Worm (Caenorhabditis elegans) whole organism, L4 larva: ENCODE data around the gene cdc-73.

ENCODE experiments used
- T20F7.1 ChIP-seq: fragments of 200-800 bp; sonication (Bioruptor generic); optimal IDR thresholded peaks from 2 replicates; lab custom pipeline; 2018; ENCODE audit warnings: mild to moderate bottlenecking, missing genetic modification characterization, missing compliant biosample characterization
- Y48G9A.11 ChIP-seq: fragments of 200-800 bp; sonication (Bioruptor generic); IDR thresholded peaks from 2 replicates; pipeline ENCODE4 v1.3.6; 2022; ENCODE audit warnings: missing genetic modification reagents, missing genetic modification characterization, missing compliant biosample characterization
- Y75B8A.6 ChIP-seq: fragments of 200-800 bp; sonication (Bioruptor generic); IDR thresholded peaks from 2 replicates; pipeline ENCODE4 v1.3.6; 2022; ENCODE audit warnings: missing genetic modification reagents, missing genetic modification characterization, missing compliant biosample characterization
- ZK337.2 ChIP-seq: fragments of 200-800 bp; sonication (Bioruptor generic); IDR thresholded peaks from 2 replicates; pipeline ENCODE4 v1.3.6; 2022; ENCODE audit warnings: missing genetic modification reagents, missing genetic modification characterization, missing compliant biosample characterization
- aha-1 ChIP-seq: fragments of 150-350 bp; peaks from one replicate; lab custom pipeline; 2014; ENCODE audit warnings: missing biosample characterization, missing genetic modification characterization
- aly-2 ChIP-seq: sonication (generic microtip); optimal IDR thresholded peaks from 2 replicates; lab custom pipeline; 2018; ENCODE audit warnings: missing biosample characterization, missing genetic modification characterization
- cey-2 ChIP-seq: sonication (generic microtip); optimal IDR thresholded peaks from 3 replicates; lab custom pipeline; 2017; ENCODE audit warnings: missing genetic modification characterization, mild to moderate bottlenecking, missing compliant biosample characterization, antibody characterized with exemption, borderline replicate concordance; ENCODE audit not compliant: insufficient read depth
- daf-16 ChIP-seq, 3 experiments: sonication (generic microtip); optimal IDR thresholded peaks; 2 replicates each; lab custom pipeline; 2016 to 2017; ENCODE audit warnings: missing genetic modification characterization in 3 of 3, missing genetic modification reagents in 3 of 3, mild to moderate bottlenecking in 2 of 3, missing compliant biosample characterization in 2 of 3, missing biosample characterization in 1 of 3, moderate library complexity in 1 of 3
- daf-8 ChIP-seq: fragments of 200-800 bp; sonication (Bioruptor generic); IDR thresholded peaks from 2 replicates; pipeline ENCODE4 v1.3.6; 2022; ENCODE audit warnings: missing genetic modification characterization, missing compliant biosample characterization
- dmd-6 ChIP-seq: fragments of 200-800 bp; sonication (Bioruptor generic); IDR thresholded peaks from 2 replicates; pipeline ENCODE4 v1.3.6; 2022; ENCODE audit warnings: missing genetic modification reagents, missing genetic modification characterization, missing compliant biosample characterization
- dpl-1 ChIP-seq: fragments of 150-350 bp; optimal IDR thresholded peaks from 2 replicates; lab custom pipeline; 2014; ENCODE audit warnings: missing biosample characterization, missing genetic modification reagents, missing genetic modification characterization
- dve-1 ChIP-seq: sonication (generic microtip); optimal IDR thresholded peaks from 2 replicates; lab custom pipeline; 2017; ENCODE audit warnings: antibody characterized with exemption, mild to moderate bottlenecking, missing genetic modification characterization, missing compliant biosample characterization; ENCODE audit not compliant: insufficient read depth
- egl-27 ChIP-seq: sonication (generic microtip); optimal IDR thresholded peaks from 3 replicates; lab custom pipeline; 2017; ENCODE audit warnings: missing biosample characterization, missing genetic modification reagents, missing genetic modification characterization
- fos-1 ChIP-seq: fragments of 150-350 bp; optimal IDR thresholded peaks from 2 replicates; lab custom pipeline; 2014; ENCODE audit warnings: missing biosample characterization, missing genetic modification characterization
- gei-8 ChIP-seq: fragments of 200-800 bp; sonication (Bioruptor generic); optimal IDR thresholded peaks from 2 replicates; lab custom pipeline; 2018; ENCODE audit warnings: mild to moderate bottlenecking, missing genetic modification characterization, missing compliant biosample characterization
- hif-1 ChIP-seq, 2 experiments: sonication (generic microtip); optimal IDR thresholded peaks; 2 replicates each; lab custom pipeline; 2016 to 2017; ENCODE audit warnings: missing compliant biosample characterization in 2 of 2, missing genetic modification characterization in 2 of 2, missing genetic modification reagents in 2 of 2, missing genotype in 2 of 2, mild to moderate bottlenecking in 1 of 2
- hlh-11 ChIP-seq: fragments of 200-800 bp; sonication (Bioruptor generic); optimal IDR thresholded peaks from 2 replicates; lab custom pipeline; 2018; ENCODE audit warnings: mild to moderate bottlenecking, missing genetic modification characterization, missing compliant biosample characterization
- hmg-1.1 ChIP-seq: fragments of 200-800 bp; sonication (Bioruptor generic); IDR thresholded peaks from 2 replicates; pipeline ENCODE4 v1.3.6; 2022; ENCODE audit warnings: missing genetic modification reagents, missing genetic modification characterization, missing compliant biosample characterization
- jun-1 ChIP-seq: fragments of 150-350 bp; optimal IDR thresholded peaks from 2 replicates; lab custom pipeline; 2014; ENCODE audit warnings: missing biosample characterization, missing genetic modification reagents, missing genetic modification characterization
- lin-39 ChIP-seq: fragments of 150-350 bp; optimal IDR thresholded peaks from 2 replicates; lab custom pipeline; 2014; ENCODE audit warnings: missing biosample characterization, missing genetic modification reagents, missing genetic modification characterization
- lsy-2 ChIP-seq, 2 experiments: fragments of 150-350 bp in 1 of 2; sonication (generic microtip) in 1 of 2; optimal IDR thresholded peaks; 2 replicates each; lab custom pipeline; 2014 to 2017; ENCODE audit warnings: missing biosample characterization in 2 of 2, missing genetic modification characterization in 2 of 2
- madf-5 ChIP-seq, 2 experiments: fragments of 200-800 bp; sonication (Bioruptor generic); IDR thresholded peaks; 2 replicates each; pipeline ENCODE4 v1.3.6; 2022; ENCODE audit warnings: missing compliant biosample characterization in 2 of 2, missing genetic modification characterization in 2 of 2
- mdl-1 ChIP-seq, 2 experiments: fragments of 150-350 bp in 1 of 2; sonication (generic microtip) in 1 of 2; optimal IDR thresholded peaks; 2 replicates each; lab custom pipeline; 2014 to 2017; ENCODE audit warnings: missing biosample characterization in 2 of 2, missing genetic modification characterization in 2 of 2
- mes-2 ChIP-seq: sonication (generic microtip); optimal IDR thresholded peaks from 2 replicates; lab custom pipeline; 2016; ENCODE audit warnings: missing genotype, mild to moderate bottlenecking, missing genetic modification characterization, missing compliant biosample characterization; ENCODE audit not compliant: poor library complexity, severe bottlenecking
- nhr-28 ChIP-seq: fragments of 150-350 bp; optimal IDR thresholded peaks from 2 replicates; lab custom pipeline; 2014; ENCODE audit warnings: missing biosample characterization, missing genetic modification characterization
- nhr-41 ChIP-seq: fragments of 200-800 bp; sonication (Bioruptor generic); IDR thresholded peaks from 2 replicates; pipeline ENCODE4 v1.3.6; 2022; ENCODE audit warnings: missing genetic modification reagents, missing genetic modification characterization, missing compliant biosample characterization
- nhr-42 ChIP-seq: fragments of 200-800 bp; sonication (Bioruptor generic); IDR thresholded peaks from 2 replicates; pipeline ENCODE4 v1.3.6; 2022; ENCODE audit warnings: missing genetic modification characterization, missing compliant biosample characterization
- nhr-76 ChIP-seq: fragments of 150-350 bp; optimal IDR thresholded peaks from 2 replicates; lab custom pipeline; 2014; ENCODE audit warnings: missing biosample characterization, missing genetic modification characterization
- pha-4 ChIP-seq, 2 experiments: fragments of 150-350 bp in 1 of 2; fragments of 200-800 bp in 1 of 2; sonication (Bioruptor generic) in 1 of 2; IDR thresholded peaks in 1 of 2; optimal IDR thresholded peaks in 1 of 2; 2 replicates each; pipeline versions ENCODE4 v1.3.6 to Lab custom; 2014 to 2022; ENCODE audit warnings: missing genetic modification characterization in 2 of 2, missing genetic modification reagents in 2 of 2, missing biosample characterization in 1 of 2, missing compliant biosample characterization in 1 of 2
- pqm-1 ChIP-seq: sonication (generic microtip); optimal IDR thresholded peaks from 2 replicates; lab custom pipeline; 2017; ENCODE audit warnings: missing biosample characterization, missing genetic modification characterization
- saeg-2 ChIP-seq: fragments of 200-800 bp; sonication (Bioruptor generic); IDR thresholded peaks from 2 replicates; pipeline ENCODE4 v1.3.6; 2022; ENCODE audit warnings: missing genetic modification reagents, missing genetic modification characterization, missing compliant biosample characterization
- set-16 ChIP-seq: fragments of 200-800 bp; sonication (Bioruptor generic); IDR thresholded peaks from 2 replicates; pipeline ENCODE4 v1.3.6; 2022; ENCODE audit warnings: missing genetic modification reagents, missing genetic modification characterization, missing compliant biosample characterization
- snpc-1.2 ChIP-seq: fragments of 200-800 bp; sonication (Bioruptor generic); IDR thresholded peaks from 2 replicates; pipeline ENCODE4 v1.3.6; 2022; ENCODE audit warnings: missing genetic modification reagents, missing genetic modification characterization, missing compliant biosample characterization
- spr-3 ChIP-seq: fragments of 200-800 bp; sonication (Bioruptor generic); optimal IDR thresholded peaks from 2 replicates; lab custom pipeline; 2018; ENCODE audit warnings: mild to moderate bottlenecking, missing genetic modification characterization, missing compliant biosample characterization
- unc-62 ChIP-seq, 3 experiments: fragments of 150-350 bp in 1 of 3; sonication (generic microtip); optimal IDR thresholded peaks in 2 of 3; peaks in 1 of 3; 1 replicate in 1 of 3; 2 replicates in 2 of 3; lab custom pipeline; 2014 to 2017; ENCODE audit warnings: missing biosample characterization in 3 of 3, missing genetic modification characterization in 3 of 3, missing genetic modification reagents in 3 of 3, missing genotype in 1 of 3
- zip-2 ChIP-seq: fragments of 150-350 bp; optimal IDR thresholded peaks from 2 replicates; lab custom pipeline; 2014; ENCODE audit warnings: missing biosample characterization, missing genetic modification characterization
- ztf-7 ChIP-seq: fragments of 150-350 bp; optimal IDR thresholded peaks from 2 replicates; lab custom pipeline; 2014; ENCODE audit warnings: missing biosample characterization, missing genetic modification characterization

The cdc-73 gene

DNA sequence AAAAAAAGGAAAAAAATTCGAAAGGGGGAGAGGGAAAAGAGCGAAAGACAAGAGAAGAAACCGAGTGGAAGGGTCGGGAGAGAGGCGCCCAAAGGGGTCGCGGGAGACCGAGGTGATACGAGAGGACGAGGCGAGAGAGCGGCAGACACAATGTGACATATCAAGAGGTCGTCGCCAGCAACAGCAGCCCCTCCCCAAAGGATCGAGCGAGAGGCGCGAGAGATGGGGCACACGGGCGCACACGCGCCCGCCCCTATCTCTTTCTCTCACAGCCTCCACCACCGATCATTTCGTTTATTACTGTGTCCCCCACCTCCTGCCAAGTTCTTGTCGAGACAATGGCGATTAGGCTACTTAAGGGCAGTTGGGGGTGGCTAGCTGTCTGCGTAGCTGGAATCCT lies 14.2 kb upstream of the cdc-73 start (continued):
- TF ChIP-seq nhr-42 (GFP tag; lab: Robert Waterston, UW) (0 out of 2 replicates have a peak, but pooled peaks have one; percentile 34), aly-2 (tag; lab: Kevin White, UChicago) (no peak), lin-39 (tag; lab: Kevin White, UChicago) (no peak), ztf-7 (tag; lab: Kevin White, UChicago) (no peak), nhr-28 (tag; lab: Kevin White, UChicago) (peak; percentile 92), nhr-76 (tag; lab: Kevin White, UChicago) (no peak)

DNA sequence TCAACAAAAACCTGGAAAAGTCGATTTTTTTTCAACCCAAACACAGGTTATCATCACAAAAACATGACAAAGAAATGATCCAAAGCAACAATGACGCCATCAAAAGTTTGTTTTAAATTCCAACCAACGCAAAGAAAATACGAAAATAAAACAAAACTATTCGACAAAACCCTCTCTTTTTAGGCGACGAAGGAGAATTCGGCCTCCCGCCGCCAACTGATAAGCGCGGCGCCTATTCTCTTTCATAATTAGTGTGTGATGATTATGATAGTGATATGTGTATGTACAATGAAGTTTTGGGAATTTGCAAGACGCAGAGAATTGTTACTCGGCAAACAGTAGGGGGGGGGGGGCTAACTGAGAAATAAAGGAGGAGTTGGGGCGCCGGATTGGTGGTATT lies 13.1 kb upstream of the cdc-73 start:
- TF ChIP-seq spr-3 (GFP tag; lab: Kevin White, UChicago) (no peak), hif-1 (tag; optimal IDR thresholded peaks at IDR 0.05; lab: Kevin White, UChicago) (peak in 1 of 2 experiments; percentile 36), nhr-41 (GFP tag; lab: Robert Waterston, UW) (no peak), pqm-1 (tag; lab: Kevin White, UChicago) (peak; percentile 72), daf-8 (GFP tag; lab: Robert Waterston, UW) (no peak), nhr-28 (tag; lab: Kevin White, UChicago) (peak; percentile 59), daf-16 (GFP tag; optimal IDR thresholded peaks at IDR 0.05; lab: Kevin White, UChicago) (no peak), daf-16 (tag; optimal IDR thresholded peaks at IDR 0.05; lab: Kevin White, UChicago) (peak; percentile 81), hlh-11 (tag; lab: Kevin White, UChicago) (peak; percentile 65), dmd-6 (GFP tag; lab: Robert Waterston, UW) (peak; percentile 26; the same call in 1 of the 2 replicates), mes-2 (tag; lab: Kevin White, UChicago) (peak; percentile 29), dve-1 (tag; lab: Kevin White, UChicago) (peak; percentile 57)

DNA sequence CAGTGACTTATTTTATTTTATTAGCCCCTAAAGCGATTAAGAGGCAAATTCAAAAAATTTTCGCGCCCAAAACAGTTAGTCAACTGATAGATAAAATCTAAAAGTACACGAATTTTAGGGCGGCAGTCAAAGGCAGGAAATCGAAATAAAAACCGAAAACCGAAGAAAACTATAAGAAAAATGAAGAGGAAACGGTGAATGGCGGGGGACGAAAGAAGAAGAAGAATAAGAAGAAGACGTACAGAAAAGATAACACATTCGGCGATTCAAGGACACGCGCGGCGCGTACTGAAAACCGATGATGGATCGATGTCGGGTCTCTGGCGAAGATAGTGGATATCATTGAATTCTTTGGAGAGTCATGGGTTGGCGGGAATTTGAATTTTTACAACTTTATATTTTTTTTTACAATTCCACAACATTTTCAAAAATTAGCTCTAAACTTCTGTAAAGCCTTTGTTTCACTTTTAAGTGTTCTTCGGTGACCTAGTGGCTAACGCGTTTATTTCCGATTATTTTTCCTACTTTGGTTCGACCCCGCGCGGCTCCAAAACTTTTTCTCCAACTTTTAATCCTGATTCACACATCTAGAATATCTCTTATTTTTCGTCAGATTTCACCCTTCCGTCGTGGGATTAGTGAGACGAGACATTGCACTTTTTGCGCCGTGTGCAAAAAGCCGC lies 11.3 kb upstream of the cdc-73 start:
- TF ChIP-seq unc-62 (GFP tag; optimal IDR thresholded peaks at IDR 0.05 in 1 of 2; lab: Kevin White, UChicago) (peak in 1 of 2 experiments; percentile 94), unc-62 (tag; optimal IDR thresholded peaks at IDR 0.05; lab: Kevin White, UChicago) (no peak), mdl-1 (tag; optimal IDR thresholded peaks at IDR 0.05; lab: Kevin White, UChicago) (peak in 1 of 2 experiments; percentile 38), fos-1 (tag; lab: Kevin White, UChicago) (no peak), egl-27 (tag; lab: Kevin White, UChicago) (no peak), madf-5 (GFP tag; IDR thresholded peaks at IDR 0.05; lab: Robert Waterston, UW) (no peak), gei-8 (GFP tag; lab: Kevin White, UChicago) (no peak), hlh-11 (tag; lab: Kevin White, UChicago) (peak; percentile 29), lin-39 (tag; lab: Kevin White, UChicago) (no peak), lsy-2 (tag; optimal IDR thresholded peaks at IDR 0.05; lab: Kevin White, UChicago) (peak in 1 of 2 experiments; percentile 9), dpl-1 (GFP tag; lab: Kevin White, UChicago) (peak; percentile 66), set-16 (GFP tag; lab: Robert Waterston, UW) (no peak), mes-2 (tag; lab: Kevin White, UChicago) (no peak), aha-1 (tag; lab: Kevin White, UChicago) (peak; percentile 90), nhr-28 (tag; lab: Kevin White, UChicago) (peak; percentile 60)
- TF ChIP-seq, all 104 proteins: peak for 7

DNA sequence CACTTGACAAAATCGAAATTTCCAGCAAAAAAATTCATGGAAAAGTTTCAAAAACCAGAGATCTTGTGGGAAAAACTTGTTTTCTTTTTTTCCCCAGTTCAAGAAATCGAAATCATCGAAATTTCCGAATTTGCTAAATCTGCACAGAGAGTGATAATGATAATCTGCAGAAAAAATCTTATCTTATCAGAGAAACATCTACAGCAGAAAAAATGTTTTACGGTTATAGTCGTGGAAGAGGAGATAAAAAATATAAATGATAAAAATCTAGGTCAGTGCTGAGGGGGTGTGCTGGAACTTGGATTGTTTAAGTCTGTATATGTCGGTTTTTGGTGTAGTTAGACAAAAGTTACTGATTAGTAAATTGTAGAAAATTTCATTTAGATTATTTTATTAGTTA lies 10.0 kb upstream of the cdc-73 start:
- TF ChIP-seq dmd-6 (GFP tag; lab: Robert Waterston, UW): peak; percentile 9; the same call in 1 of the 2 replicates
- TF ChIP-seq daf-16 (GFP tag; optimal IDR thresholded peaks at IDR 0.05; lab: Kevin White, UChicago): no peak
- peak; percentile 32 for TF ChIP-seq daf-16 (tag; optimal IDR thresholded peaks at IDR 0.05; lab: Kevin White, UChicago)
- TF ChIP-seq zip-2 (tag; lab: Kevin White, UChicago): no peak
- TF ChIP-seq nhr-28 (tag; lab: Kevin White, UChicago): peak; percentile 19

DNA sequence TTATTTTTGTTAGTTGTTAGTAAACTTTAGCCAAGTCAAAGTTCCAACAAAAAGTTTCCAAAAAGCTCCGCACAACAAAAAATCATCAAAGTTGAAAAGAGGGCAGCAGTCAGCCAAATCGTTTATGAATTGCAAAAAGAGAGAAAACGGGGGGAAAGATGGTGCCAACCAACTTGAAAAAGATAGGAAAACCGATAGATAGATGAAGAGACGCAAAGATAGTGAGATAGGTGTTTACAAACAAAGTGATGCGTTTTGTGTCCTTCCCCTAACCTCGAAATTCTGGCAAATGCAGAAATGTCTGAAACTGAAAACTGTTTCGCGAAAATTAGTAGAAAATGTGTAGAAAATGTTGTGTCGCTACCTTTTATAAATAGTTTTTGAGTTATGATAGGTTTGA lies 8.9 kb upstream of the cdc-73 start:
- TF ChIP-seq pqm-1 (tag; lab: Kevin White, UChicago) (no peak), nhr-28 (tag; lab: Kevin White, UChicago) (peak; percentile 15), snpc-1.2 (GFP tag; lab: Robert Waterston, UW) (no peak), zip-2 (tag; lab: Kevin White, UChicago) (no peak), Y48G9A.11 (GFP tag; lab: Robert Waterston, UW) (no peak), pha-4 (GFP tag; IDR thresholded peaks at IDR 0.05; lab: Robert Waterston, UW) (no peak), pha-4 (tag; optimal IDR thresholded peaks at IDR 0.05; lab: Kevin White, UChicago) (no peak), nhr-41 (GFP tag; lab: Robert Waterston, UW) (no peak), daf-16 (GFP tag; optimal IDR thresholded peaks at IDR 0.05; lab: Kevin White, UChicago) (peak in 1 of 2 experiments; percentile 27), daf-16 (tag; optimal IDR thresholded peaks at IDR 0.05; lab: Kevin White, UChicago) (peak; percentile 80), T20F7.1 (GFP tag; lab: Kevin White, UChicago) (no peak), hmg-1.1 (GFP tag; lab: Robert Waterston, UW) (no peak), cey-2 (tag; lab: Kevin White, UChicago) (no peak), saeg-2 (GFP tag; lab: Robert Waterston, UW) (no peak), jun-1 (tag; lab: Kevin White, UChicago) (no peak), Y75B8A.6 (GFP tag; lab: Robert Waterston, UW) (no peak), ZK337.2 (GFP tag; lab: Robert Waterston, UW) (no peak)
